Fruit fly (Drosophila melanogaster): Measurements from ENCODE around the gene Usp47.

Gene Usp47

dm6 chr3L:5796493-5796998 is 43.8 kb downstream of the Usp47 start, which contains the start of gene Tektin-C (continued):
- TF ChIP-seq CG6689 (GFP tag; IDR thresholded peaks at IDR 0.05): no peak
- no peak for TF ChIP-seq luna (GFP tag; optimal IDR thresholded peaks at IDR 0.05)
- no peak for TF ChIP-seq MESR4 (GFP tag; optimal IDR thresholded peaks at IDR 0.05)
- TF ChIP-seq yki (optimal IDR thresholded peaks at IDR 0.05): no peak
- no peak for TF ChIP-seq Dbx (GFP tag; IDR thresholded peaks at IDR 0.05)
- TF ChIP-seq HmgZ (tag; optimal IDR thresholded peaks at IDR 0.05): no peak
- no peak for TF ChIP-seq Ets97D (GFP tag; optimal IDR thresholded peaks at IDR 0.05)
- TF ChIP-seq sqz (GFP tag; optimal IDR thresholded peaks at IDR 0.05): no peak
- TF ChIP-seq BEAF-32 (GFP tag; optimal IDR thresholded peaks at IDR 0.05): no peak
- TF ChIP-seq Kr (GFP tag; optimal IDR thresholded peaks at IDR 0.05): no peak

- TF ChIP-seq cad (GFP tag; optimal IDR thresholded peaks at IDR 0.05): peak; percentile 70
- no peak for TF ChIP-seq Ravus (GFP tag; IDR thresholded peaks at IDR 0.05)
- peak; percentile 37; the same call in 1 of the 3 replicates for TF ChIP-seq CG34224 (GFP tag; IDR thresholded peaks at IDR 0.05; ENCODE audit: partially characterized antibody)
- 0 out of 2 replicates have a peak, but pooled peaks have one; percentile 6 for TF ChIP-seq E2f2 (GFP tag; IDR thresholded peaks at IDR 0.05)
- TF ChIP-seq amos (GFP tag; IDR thresholded peaks at IDR 0.05; ENCODE audit: partially characterized antibody): peak; percentile 25; the same call in 1 of the 2 replicates
- no peak for TF ChIP-seq toy (GFP tag; IDR thresholded peaks at IDR 0.05)
- peak; percentile 87 for TF ChIP-seq crol (GFP tag; IDR thresholded peaks at IDR 0.05)
- peak; percentile 31; the same call in 1 of the 2 replicates for TF ChIP-seq CG13287 (GFP tag; IDR thresholded peaks at IDR 0.05; ENCODE audit: partially characterized antibody)
- peak; percentile 29; the same call in 1 of the 2 replicates for TF ChIP-seq tna (GFP tag; IDR thresholded peaks at IDR 0.05; ENCODE audit: partially characterized antibody)
- TF ChIP-seq CG3407 (GFP tag; optimal IDR thresholded peaks at IDR 0.05): no peak
- TF ChIP-seq sens (GFP tag): peak; percentile 20
- peak; percentile 98 for TF ChIP-seq CG6654 (GFP tag; optimal IDR thresholded peaks at IDR 0.05)
- peak; percentile 68; the same call in 1 of the 4 replicates for TF ChIP-seq chinmo (GFP tag; IDR thresholded peaks at IDR 0.05; ENCODE audit: partially characterized antibody)
- TF ChIP-seq knrl (GFP tag; IDR thresholded peaks at IDR 0.05; ENCODE audit: partially characterized antibody): 0 out of 3 replicates have a peak, but pooled peaks have one; percentile 21
- TF ChIP-seq CG11456 (GFP tag; IDR thresholded peaks at IDR 0.05): no peak
- peak; percentile 34 for TF ChIP-seq gcm (GFP tag; optimal IDR thresholded peaks at IDR 0.05)
- TF ChIP-seq CG32532 (GFP tag; IDR thresholded peaks at IDR 0.05): peak; percentile 23; the same call in 1 of the 2 replicates
- TF ChIP-seq CG6791 (GFP tag; IDR thresholded peaks at IDR 0.05; ENCODE audit: partially characterized antibody): 0 out of 3 replicates have a peak, but pooled peaks have one; percentile 25
These were observed 44.5 kb downstream of the Usp47 start for dm6 chr3L:5797274-5797673.

DNA sequence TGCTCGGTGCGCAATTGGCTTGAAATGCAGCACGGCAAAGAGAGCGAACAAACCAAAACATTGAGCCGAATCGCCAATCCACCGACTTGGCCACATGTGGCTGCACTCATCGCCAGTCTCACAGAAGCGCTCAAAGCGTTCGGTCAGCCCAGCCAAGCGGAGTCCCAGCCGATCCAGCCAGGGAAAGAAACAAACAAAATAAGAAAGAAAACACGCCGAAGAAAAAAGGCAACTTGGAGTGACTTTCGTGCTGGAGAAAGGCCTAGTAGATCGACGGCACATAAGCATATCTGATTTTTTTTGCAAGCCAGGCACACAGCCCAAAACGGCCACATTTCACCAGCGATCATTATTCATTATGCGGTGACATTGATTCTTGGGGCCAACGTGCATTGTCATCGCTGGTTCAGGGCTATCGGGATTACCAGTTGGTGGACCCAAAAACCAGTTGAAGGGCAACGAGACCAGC is 49.3 kb downstream of the Usp47 start:
- TF ChIP-seq fu2 (GFP tag; optimal IDR thresholded peaks at IDR 0.05): no peak
- no peak for TF ChIP-seq danr (GFP tag; IDR thresholded peaks at IDR 0.05)
- TF ChIP-seq CG15269 (tag; optimal IDR thresholded peaks at IDR 0.05): peak; percentile 19
- TF ChIP-seq oc (tag; optimal IDR thresholded peaks at IDR 0.05): peak; percentile 62
- peak; percentile 70 for TF ChIP-seq z (GFP tag; IDR thresholded peaks at IDR 0.05)
- no peak for TF ChIP-seq ERR (GFP tag; optimal IDR thresholded peaks at IDR 0.05)
- 0 out of 2 replicates have a peak, but pooled peaks have one; percentile 17 for TF ChIP-seq CG10959 (GFP tag; IDR thresholded peaks at IDR 0.05)
- peak; percentile 17 for TF ChIP-seq CG12769 (tag; optimal IDR thresholded peaks at IDR 0.05)
- peak in 1 of 2 experiments; percentile 22 for TF ChIP-seq Hr78 (GFP tag; optimal IDR thresholded peaks at IDR 0.05)
- TF ChIP-seq ftz-f1 (GFP tag; optimal IDR thresholded peaks at IDR 0.05): peak; percentile 49
- TF ChIP-seq ken (GFP tag; IDR thresholded peaks at IDR 0.05): no peak
- peak; percentile 11 for TF ChIP-seq nom (GFP tag; optimal IDR thresholded peaks at IDR 0.05)
- 0 out of 2 replicates have a peak, but pooled peaks have one; percentile 34 for TF ChIP-seq Drgx (GFP tag; IDR thresholded peaks at IDR 0.05)
- TF ChIP-seq vvl (GFP tag; IDR thresholded peaks at IDR 0.05): peak; percentile 35; the same call in 1 of the 2 replicates
- TF ChIP-seq chinmo (GFP tag; IDR thresholded peaks at IDR 0.05; ENCODE audit: partially characterized antibody): 0 out of 4 replicates have a peak, but pooled peaks have one; percentile 58
- TF ChIP-seq Dek (tag; optimal IDR thresholded peaks at IDR 0.05): no peak
- TF ChIP-seq Ptx1 (GFP tag; IDR thresholded peaks at IDR 0.05): no peak
- 0 out of 2 replicates have a peak, but pooled peaks have one; percentile 6 for TF ChIP-seq stc (GFP tag; IDR thresholded peaks at IDR 0.05)

Data from whole organism, embryonic.